Worm (Caenorhabditis elegans) whole organism, L2 larva: ENCODE results near the gene del-9.
A peak's percentile ranks its signal among the peaks of the same experiment; 100 is the strongest.

ENCODE experiments used
- C34F6.9 ChIP-seq: fragments of 150-350 bp; optimal IDR thresholded peaks from 2 replicates; lab custom pipeline; 2014; ENCODE audit warnings: missing biosample characterization, missing genetic modification characterization
- F13H6.1 ChIP-seq: sonication (generic microtip); optimal IDR thresholded peaks from 2 replicates; lab custom pipeline; 2016; ENCODE audit warnings: missing genetic modification characterization, missing compliant biosample characterization
- R02D3.7 ChIP-seq: fragments of 150-350 bp; optimal IDR thresholded peaks from 2 replicates; lab custom pipeline; 2014; ENCODE audit warnings: missing biosample characterization, missing genetic modification characterization
- Y55F3AM.14 ChIP-seq: fragments of 200-800 bp; sonication (Bioruptor generic); optimal IDR thresholded peaks from 2 replicates; lab custom pipeline; 2018; ENCODE audit warnings: mild to moderate bottlenecking, missing genetic modification characterization, missing compliant biosample characterization
- alr-1 ChIP-seq: fragments of 150-350 bp; optimal IDR thresholded peaks from 2 replicates; lab custom pipeline; 2014; ENCODE audit warnings: missing biosample characterization, missing genetic modification characterization
- aly-2 ChIP-seq: fragments of 150-350 bp; optimal IDR thresholded peaks from 2 replicates; lab custom pipeline; 2014; ENCODE audit warnings: missing biosample characterization, missing genetic modification characterization
- ama-1 ChIP-seq: fragments of 150-350 bp; optimal IDR thresholded peaks from 2 replicates; lab custom pipeline; 2018; ENCODE audit warnings: inconsistent platforms
- blmp-1 ChIP-seq: sonication (generic microtip); optimal IDR thresholded peaks from 2 replicates; lab custom pipeline; 2017; ENCODE audit warnings: missing genetic modification characterization, mild to moderate bottlenecking, missing compliant biosample characterization, antibody characterized with exemption, moderate library complexity; ENCODE audit not compliant: insufficient read depth
- ceh-16 ChIP-seq: fragments of 150-350 bp; optimal IDR thresholded peaks from 2 replicates; lab custom pipeline; 2014; ENCODE audit warnings: missing biosample characterization, missing genetic modification characterization
- crh-2 ChIP-seq: sonication (generic microtip); optimal IDR thresholded peaks from 2 replicates; lab custom pipeline; 2017; ENCODE audit warnings: missing biosample characterization, missing genetic modification characterization
- dmd-4 ChIP-seq: sonication (generic microtip); optimal IDR thresholded peaks from 2 replicates; lab custom pipeline; 2017; ENCODE audit warnings: missing biosample characterization, missing genetic modification characterization
- elt-1 ChIP-seq: fragments of 150-350 bp; optimal IDR thresholded peaks from 2 replicates; lab custom pipeline; 2014; ENCODE audit warnings: missing biosample characterization, missing genetic modification characterization
- elt-3 ChIP-seq: sonication (generic microtip); optimal IDR thresholded peaks from 2 replicates; lab custom pipeline; 2017; ENCODE audit warnings: missing biosample characterization, missing genetic modification characterization
- fos-1 ChIP-seq: fragments of 150-350 bp; optimal IDR thresholded peaks from 2 replicates; lab custom pipeline; 2014; ENCODE audit warnings: missing biosample characterization, missing genetic modification characterization
- gmeb-1 ChIP-seq: fragments of 150-350 bp; optimal IDR thresholded peaks from 2 replicates; lab custom pipeline; 2014; ENCODE audit warnings: missing biosample characterization, missing genetic modification characterization
- lin-11 ChIP-seq: fragments of 150-350 bp; sonication (generic microtip); optimal IDR thresholded peaks from 2 replicates; lab custom pipeline; 2014; ENCODE audit warnings: missing biosample characterization, missing genetic modification characterization, inconsistent platforms, mixed read lengths
- lin-13 ChIP-seq: fragments of 150-350 bp; optimal IDR thresholded peaks from 2 replicates; lab custom pipeline; 2014; ENCODE audit warnings: missing biosample characterization, missing genetic modification reagents, missing genetic modification characterization
- lin-39 ChIP-seq: fragments of 150-350 bp; optimal IDR thresholded peaks from 2 replicates; lab custom pipeline; 2014; ENCODE audit warnings: missing biosample characterization, missing genetic modification reagents, missing genetic modification characterization
- lsy-2 ChIP-seq, 2 experiments: fragments of 150-350 bp in 1 of 2; sonication (generic microtip) in 1 of 2; optimal IDR thresholded peaks; 2 replicates each; lab custom pipeline; 2014 to 2017; ENCODE audit warnings: missing biosample characterization in 2 of 2, missing genetic modification characterization in 2 of 2
- mbf-1 ChIP-seq: sonication (generic microtip); optimal IDR thresholded peaks from 2 replicates; lab custom pipeline; 2017; ENCODE audit warnings: missing biosample characterization, missing genetic modification characterization
- mdl-1 ChIP-seq, 2 experiments: fragments of 150-350 bp in 1 of 2; sonication (generic microtip) in 1 of 2; optimal IDR thresholded peaks; 2 replicates each; lab custom pipeline; 2017; ENCODE audit warnings: missing biosample characterization in 2 of 2, missing genetic modification characterization in 2 of 2
- nhr-10 ChIP-seq: sonication (generic microtip); optimal IDR thresholded peaks from 2 replicates; lab custom pipeline; 2017; ENCODE audit warnings: missing biosample characterization, missing genetic modification characterization
- nhr-11 ChIP-seq: fragments of 150-350 bp; optimal IDR thresholded peaks from 2 replicates; lab custom pipeline; 2014; ENCODE audit warnings: missing biosample characterization, missing genetic modification characterization
- nhr-12 ChIP-seq: fragments of 150-350 bp; optimal IDR thresholded peaks from 2 replicates; lab custom pipeline; 2014; ENCODE audit warnings: missing biosample characterization, missing genetic modification characterization
- nhr-129 ChIP-seq: fragments of 150-350 bp; optimal IDR thresholded peaks from 2 replicates; lab custom pipeline; 2014; ENCODE audit warnings: missing biosample characterization, missing genetic modification characterization
- nhr-21 ChIP-seq: fragments of 150-350 bp; optimal IDR thresholded peaks from 2 replicates; lab custom pipeline; 2014; ENCODE audit warnings: missing biosample characterization, missing genetic modification characterization
- nhr-23 ChIP-seq: fragments of 150-350 bp; optimal IDR thresholded peaks from 2 replicates; lab custom pipeline; 2014; ENCODE audit warnings: missing biosample characterization, missing genetic modification reagents, missing genetic modification characterization
- nhr-237 ChIP-seq: fragments of 150-350 bp; optimal IDR thresholded peaks from 2 replicates; lab custom pipeline; 2014; ENCODE audit warnings: missing biosample characterization, missing genetic modification characterization
- nhr-25 ChIP-seq: fragments of 150-350 bp; sonication (generic microtip); optimal IDR thresholded peaks from 3 replicates; lab custom pipeline; 2014; ENCODE audit warnings: missing biosample characterization, missing genetic modification characterization
- nhr-6 ChIP-seq: fragments of 150-350 bp; optimal IDR thresholded peaks from 2 replicates; lab custom pipeline; 2014; ENCODE audit warnings: missing biosample characterization, missing genetic modification characterization
- nhr-77 ChIP-seq: fragments of 150-350 bp; optimal IDR thresholded peaks from 2 replicates; lab custom pipeline; 2014; ENCODE audit warnings: missing biosample characterization, missing genetic modification characterization
- peb-1 ChIP-seq: fragments of 150-350 bp; optimal IDR thresholded peaks from 2 replicates; lab custom pipeline; 2014; ENCODE audit warnings: missing biosample characterization, missing genetic modification characterization
- sem-4 ChIP-seq: fragments of 150-350 bp; optimal IDR thresholded peaks from 2 replicates; lab custom pipeline; 2014; ENCODE audit warnings: missing biosample characterization, missing genetic modification reagents, missing genetic modification characterization
- skn-1 ChIP-seq: sonication (generic microtip); optimal IDR thresholded peaks from 2 replicates; lab custom pipeline; 2017; ENCODE audit warnings: missing biosample characterization, missing genetic modification characterization
- sma-3 ChIP-seq: sonication (generic microtip); optimal IDR thresholded peaks from 2 replicates; lab custom pipeline; 2016; ENCODE audit warnings: missing genetic modification reagents, missing genetic modification characterization, missing compliant biosample characterization
- sma-9 ChIP-seq, 2 experiments: fragments of 150-350 bp in 1 of 2; sonication (generic microtip) in 1 of 2; optimal IDR thresholded peaks; 2 replicates each; lab custom pipeline; 2014 to 2016; ENCODE audit warnings: missing genetic modification characterization in 2 of 2, mild to moderate bottlenecking in 1 of 2, missing biosample characterization in 1 of 2, missing compliant biosample characterization in 1 of 2, missing genetic modification reagents in 1 of 2, moderate library complexity in 1 of 2
- snpc-4 ChIP-seq: fragments of 150-350 bp; optimal IDR thresholded peaks from 2 replicates; lab custom pipeline; 2014; ENCODE audit warnings: missing biosample characterization, missing genetic modification characterization
- unc-39 ChIP-seq: fragments of 150-350 bp; optimal IDR thresholded peaks from 2 replicates; lab custom pipeline; 2014; ENCODE audit warnings: missing biosample characterization, missing genetic modification characterization
- unc-55 ChIP-seq: fragments of 150-350 bp; sonication (generic microtip); optimal IDR thresholded peaks from 3 replicates; lab custom pipeline; 2014; ENCODE audit warnings: missing biosample characterization, missing genetic modification reagents, missing genetic modification characterization
- unc-62 ChIP-seq: fragments of 150-350 bp; optimal IDR thresholded peaks from 2 replicates; lab custom pipeline; 2014; ENCODE audit warnings: missing biosample characterization, missing genetic modification reagents, missing genetic modification characterization
- ztf-1 ChIP-seq: fragments of 200-800 bp; sonication (Bioruptor generic); conservative IDR thresholded peaks from 2 replicates; pipeline ENCODE4 v1.3.6; 2022; ENCODE audit warnings: missing genetic modification characterization, missing compliant biosample characterization
- ztf-11 ChIP-seq: sonication (generic microtip); optimal IDR thresholded peaks from 2 replicates; lab custom pipeline; 2017; ENCODE audit warnings: missing biosample characterization, missing genetic modification characterization
- ztf-4 ChIP-seq: fragments of 150-350 bp; optimal IDR thresholded peaks from 2 replicates; lab custom pipeline; 2014; ENCODE audit warnings: missing biosample characterization, missing genetic modification characterization

The del-9 gene

DNA sequence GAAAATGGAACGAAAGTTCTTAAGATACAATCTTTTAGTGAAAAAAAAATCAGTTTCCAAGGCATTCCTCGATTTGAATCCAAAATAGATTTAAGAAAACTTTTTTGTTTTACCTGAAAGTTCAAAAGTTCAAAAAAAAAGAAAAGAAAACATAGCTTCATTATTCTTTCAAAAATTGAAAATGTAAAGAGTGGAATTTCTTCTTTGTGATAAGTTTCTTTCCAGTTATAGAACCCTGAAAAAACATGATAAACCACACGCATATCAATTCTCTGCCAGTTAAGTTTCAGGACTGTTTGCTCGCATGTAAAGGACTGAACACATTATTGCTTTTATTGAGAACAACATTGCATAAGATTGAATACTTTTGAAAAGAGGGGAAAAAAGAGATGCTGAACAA, 5.4 kb downstream of the del-9 start:
- no peak for TF ChIP-seq fos-1 (tag; lab: Kevin White, UChicago)
- no peak for TF ChIP-seq nhr-10 (tag; lab: Kevin White, UChicago)
- TF ChIP-seq sem-4: no peak
- TF ChIP-seq peb-1: no peak
- TF ChIP-seq sma-9 (GFP tag; optimal IDR thresholded peaks at IDR 0.05; lab: Kevin White, UChicago): no peak
- TF ChIP-seq sma-9 (tag; optimal IDR thresholded peaks at IDR 0.05; lab: Kevin White, UChicago): no peak
- TF ChIP-seq lin-39 (tag; lab: Kevin White, UChicago): no peak
- no peak for TF ChIP-seq sma-3 (GFP tag; lab: Kevin White, UChicago)
- TF ChIP-seq nhr-77: no peak
- no peak for TF ChIP-seq nhr-23 (tag; lab: Kevin White, UChicago)
- no peak for TF ChIP-seq lin-13 (GFP tag; lab: Kevin White, UChicago)
- no peak for TF ChIP-seq blmp-1 (tag; lab: Kevin White, UChicago)
- TF ChIP-seq nhr-11 (tag; lab: Kevin White, UChicago): no peak
- TF ChIP-seq lsy-2 (tag; optimal IDR thresholded peaks at IDR 0.05; lab: Kevin White, UChicago): no peak
- TF ChIP-seq ceh-16 (tag; lab: Kevin White, UChicago): no peak
- no peak for TF ChIP-seq elt-1 (tag; lab: Kevin White, UChicago)
- no peak for TF ChIP-seq ztf-4 (tag; lab: Kevin White, UChicago)
- no peak for TF ChIP-seq crh-2
- TF ChIP-seq ama-1: no peak

- TF ChIP-seq fos-1 (tag; lab: Kevin White, UChicago) (peak; percentile 83), aly-2 (tag; lab: Kevin White, UChicago) (no peak), crh-2 (peak; percentile 77), Y55F3AM.14 (GFP tag; lab: Kevin White, UChicago) (no peak), gmeb-1 (peak; percentile 30), nhr-10 (tag; lab: Kevin White, UChicago) (no peak), nhr-6 (tag; lab: Kevin White, UChicago) (no peak)
Measured at ce11 chrX:3611042-3611623, 6.0 kb downstream of the del-9 start, which contains the start of gene C18B2.5. TSS of gene C18B2.5 (minus strand) at chrX:3611092.

- TF ChIP-seq mbf-1 (tag; lab: Kevin White, UChicago): no peak
- TF ChIP-seq dmd-4 (tag; lab: Kevin White, UChicago): no peak
- no peak for TF ChIP-seq peb-1
- no peak for TF ChIP-seq nhr-21 (tag; lab: Kevin White, UChicago)
- TF ChIP-seq R02D3.7: no peak
- no peak for TF ChIP-seq unc-55 (GFP tag; lab: Kevin White, UChicago)
- TF ChIP-seq nhr-11 (tag; lab: Kevin White, UChicago): no peak
- no peak for TF ChIP-seq sma-9 (GFP tag; optimal IDR thresholded peaks at IDR 0.05; lab: Kevin White, UChicago)
- no peak for TF ChIP-seq sma-9 (tag; optimal IDR thresholded peaks at IDR 0.05; lab: Kevin White, UChicago)
- TF ChIP-seq F13H6.1: no peak
- TF ChIP-seq elt-1 (tag; lab: Kevin White, UChicago): no peak
- no peak for TF ChIP-seq C34F6.9 (tag; lab: Kevin White, UChicago)
- TF ChIP-seq nhr-237: no peak
- no peak for TF ChIP-seq ztf-4 (tag; lab: Kevin White, UChicago)
- no peak for TF ChIP-seq ztf-1
- TF ChIP-seq unc-62 (GFP tag; lab: Kevin White, UChicago): no peak
- TF ChIP-seq, all 48 proteins: peak for 0
Measured at ce11 chrX:3610442-3610841, 6.7 kb downstream of the del-9 start.

- peak; percentile 84 for TF ChIP-seq C34F6.9 (tag; lab: Kevin White, UChicago)
- peak; percentile 55 for TF ChIP-seq gmeb-1
- peak; percentile 62 for TF ChIP-seq F13H6.1
- no peak for TF ChIP-seq R02D3.7
- no peak for TF ChIP-seq alr-1 (tag; lab: Kevin White, UChicago)
- no peak for TF ChIP-seq nhr-11 (tag; lab: Kevin White, UChicago)
- TF ChIP-seq unc-39 (tag; lab: Kevin White, UChicago): no peak
- peak; percentile 47 for TF ChIP-seq nhr-77
- TF ChIP-seq skn-1 (tag; lab: Kevin White, UChicago): peak; percentile 19
- no peak for TF ChIP-seq ztf-11
- TF ChIP-seq unc-62 (GFP tag; lab: Kevin White, UChicago): no peak
- TF ChIP-seq dmd-4 (tag; lab: Kevin White, UChicago): no peak
- TF ChIP-seq Y55F3AM.14 (GFP tag; lab: Kevin White, UChicago): no peak
- peak; percentile 25 for TF ChIP-seq nhr-21 (tag; lab: Kevin White, UChicago)
- TF ChIP-seq snpc-4 (tag; lab: Kevin White, UChicago): peak; percentile 49
- TF ChIP-seq mdl-1 (tag; optimal IDR thresholded peaks at IDR 0.05; lab: Kevin White, UChicago): peak in 1 of 2 experiments; percentile 22
- TF ChIP-seq nhr-12: no peak
- TF ChIP-seq lsy-2 (tag; optimal IDR thresholded peaks at IDR 0.05; lab: Kevin White, UChicago): peak; percentile 28 to 73
- TF ChIP-seq lin-11 (tag; lab: Kevin White, UChicago): peak; percentile 50
- TF ChIP-seq elt-1 (tag; lab: Kevin White, UChicago): no peak
- peak; percentile 86 for TF ChIP-seq nhr-129 (tag; lab: Kevin White, UChicago)
- no peak for TF ChIP-seq nhr-10 (tag; lab: Kevin White, UChicago)
- no peak for TF ChIP-seq blmp-1 (tag; lab: Kevin White, UChicago)
- peak; percentile 24 for TF ChIP-seq ztf-4 (tag; lab: Kevin White, UChicago)
- TF ChIP-seq aly-2 (tag; lab: Kevin White, UChicago): no peak
- no peak for TF ChIP-seq lin-39 (tag; lab: Kevin White, UChicago)
- peak; percentile 87 for TF ChIP-seq crh-2
- TF ChIP-seq peb-1: peak; percentile 20
- TF ChIP-seq nhr-25 (tag; lab: Kevin White, UChicago): no peak
- TF ChIP-seq fos-1 (tag; lab: Kevin White, UChicago): peak; percentile 99
- TF ChIP-seq elt-3: no peak
- peak; percentile 86 for TF ChIP-seq unc-55 (GFP tag; lab: Kevin White, UChicago)
- TF ChIP-seq nhr-23 (tag; lab: Kevin White, UChicago): no peak
Measured at ce11 chrX:3605727-3606126, 11.4 kb downstream of the del-9 start, which contains the start of gene C18B2.4. TSS of gene C18B2.4 (minus strand) at chrX:3605741.
